Fruit fly (Drosophila melanogaster) whole organism, embryonic: Measurements from ENCODE around the gene CG7656.

ENCODE experiments used
- ATbp ChIP-seq: fragments of 200-800 bp; sonication (Bioruptor generic); optimal IDR thresholded peaks from 2 replicates; lab custom pipeline; 2017; ENCODE audit warnings: missing biosample characterization, mild to moderate bottlenecking, missing genetic modification characterization, missing genetic modification reagents
- Awh ChIP-seq: fragments of 200-800 bp; sonication (Bioruptor generic); IDR thresholded peaks from 2 replicates; pipeline ENCODE4, ENCODE4 v1.3.6; 2022; ENCODE audit warnings: missing biosample characterization, missing genetic modification characterization
- CG1024 ChIP-seq: fragments of 200-800 bp; sonication (Bioruptor generic); IDR thresholded peaks from 2 replicates; pipeline ENCODE4 v1.3.6; 2022; ENCODE audit warnings: missing biosample characterization, missing genetic modification characterization
- CG10321 ChIP-seq: fragments of 200-800 bp; sonication (Bioruptor generic); IDR thresholded peaks from 2 replicates; pipeline ENCODE4 v1.3.6; 2022; ENCODE audit warnings: missing biosample characterization, missing genetic modification characterization
- CG12219 ChIP-seq: fragments of 200-800 bp; sonication (Bioruptor generic); optimal IDR thresholded peaks from 3 replicates; lab custom pipeline; 2018; ENCODE audit warnings: missing biosample characterization, mild to moderate bottlenecking, missing genetic modification characterization
- CG12744 ChIP-seq: fragments of 200-800 bp; sonication (Bioruptor generic); optimal IDR thresholded peaks from 2 replicates; lab custom pipeline; 2016; ENCODE audit warnings: missing biosample characterization, missing genetic modification characterization
- CG14050 ChIP-seq: fragments of 200-800 bp; sonication (Bioruptor generic); IDR thresholded peaks from 3 replicates; pipeline ENCODE4 v1.3.6; 2022; ENCODE audit warnings: missing biosample characterization, missing genetic modification characterization
- CG15073 ChIP-seq: fragments of 200-800 bp; sonication (Bioruptor generic); optimal IDR thresholded peaks from 2 replicates; lab custom pipeline; 2016; ENCODE audit warnings: missing biosample characterization, missing genetic modification characterization
- CG15514 ChIP-seq: fragments of 200-800 bp; sonication (Bioruptor generic); optimal IDR thresholded peaks from 3 replicates; lab custom pipeline; 2017; ENCODE audit warnings: missing biosample characterization, missing genetic modification characterization, mild to moderate bottlenecking, moderate library complexity, missing genetic modification reagents
- CG15601 ChIP-seq: fragments of 200-800 bp; sonication (Bioruptor generic); optimal IDR thresholded peaks from 3 replicates; lab custom pipeline; 2019; ENCODE audit warnings: missing biosample characterization, mild to moderate bottlenecking, missing genetic modification characterization, moderate library complexity
- CG17802 ChIP-seq: fragments of 200-800 bp; sonication (Bioruptor generic); optimal IDR thresholded peaks from 2 replicates; lab custom pipeline; 2018; ENCODE audit warnings: missing biosample characterization, mild to moderate bottlenecking, missing genetic modification characterization, moderate library complexity
- CG17912 ChIP-seq: fragments of 200-800 bp; sonication (Bioruptor generic); optimal IDR thresholded peaks from 2 replicates; lab custom pipeline; 2018; ENCODE audit warnings: missing biosample characterization, mild to moderate bottlenecking, missing genetic modification characterization
- CG4328 ChIP-seq: fragments of 200-800 bp; sonication (Bioruptor generic); optimal IDR thresholded peaks from 3 replicates; lab custom pipeline; 2017; ENCODE audit warnings: missing biosample characterization, missing genetic modification reagents, missing genetic modification characterization
- CG43689 ChIP-seq: fragments of 200-800 bp; sonication (Bioruptor generic); IDR thresholded peaks from 2 replicates; pipeline ENCODE4 v1.3.6; 2022; ENCODE audit warnings: missing biosample characterization, missing genetic modification characterization
- CG4707 ChIP-seq: fragments of 200-800 bp; sonication (Bioruptor generic); optimal IDR thresholded peaks from 2 replicates; lab custom pipeline; 2018; ENCODE audit warnings: missing biosample characterization, mild to moderate bottlenecking, missing genetic modification characterization, moderate library complexity
- CG6683 ChIP-seq: fragments of 200-800 bp; sonication (Bioruptor generic); optimal IDR thresholded peaks from 2 replicates; lab custom pipeline; 2017; ENCODE audit warnings: missing biosample characterization, mild to moderate bottlenecking, missing genetic modification characterization, missing genetic modification reagents
- CG6854 ChIP-seq: fragments of 200-800 bp; sonication (Bioruptor generic); optimal IDR thresholded peaks from 3 replicates; lab custom pipeline; 2017; ENCODE audit warnings: missing biosample characterization, mild to moderate bottlenecking, missing genetic modification characterization
- CG8478 ChIP-seq: fragments of >200 bp; optimal IDR thresholded peaks from 2 replicates; lab custom pipeline; 2018
- Doc2 ChIP-seq: fragments of 200-800 bp; sonication (Bioruptor generic); IDR thresholded peaks from 2 replicates; pipeline ENCODE4 v1.3.6; 2022; ENCODE audit warnings: missing biosample characterization, missing genetic modification characterization
- E2f1 ChIP-seq: fragments of 200-800 bp; sonication (Bioruptor generic); IDR thresholded peaks from 2 replicates; pipeline ENCODE4 v1.3.6; 2022; ENCODE audit warnings: missing biosample characterization, missing genetic modification characterization
- ERR ChIP-seq: fragments of 200-800 bp; sonication (Bioruptor generic); optimal IDR thresholded peaks from 2 replicates; lab custom pipeline; 2016; ENCODE audit warnings: missing biosample characterization, missing genetic modification characterization
- HLH3B ChIP-seq: fragments of 200-800 bp; sonication (Bioruptor generic); IDR thresholded peaks from 2 replicates; pipeline ENCODE4 v1.3.6; 2022; ENCODE audit warnings: missing biosample characterization, missing genetic modification characterization
- Hey ChIP-seq: fragments of 200-800 bp; sonication (Bioruptor generic); optimal IDR thresholded peaks from 3 replicates; lab custom pipeline; 2018; ENCODE audit warnings: missing biosample characterization, mild to moderate bottlenecking, missing genetic modification characterization
- MTF-1 ChIP-seq: fragments of 200-800 bp; sonication (Bioruptor generic); optimal IDR thresholded peaks from 2 replicates; lab custom pipeline; 2018; ENCODE audit warnings: missing biosample characterization, mild to moderate bottlenecking, missing genetic modification characterization, borderline replicate concordance
- Med ChIP-seq: fragments of 200-800 bp; sonication (Bioruptor generic); peaks from one replicate; lab custom pipeline; 2016; ENCODE audit warnings: missing biosample characterization, missing genetic modification characterization, mild to moderate bottlenecking, inconsistent platforms, moderate library complexity
- Neu2 ChIP-seq: fragments of 200-800 bp; sonication (Bioruptor generic); optimal IDR thresholded peaks from 3 replicates; lab custom pipeline; 2016; ENCODE audit warnings: missing biosample characterization, missing genetic modification characterization, borderline replicate concordance
- Sox102F ChIP-seq: fragments of 200-800 bp; sonication (Bioruptor generic); optimal IDR thresholded peaks from 2 replicates; lab custom pipeline; 2018; ENCODE audit warnings: missing biosample characterization, mild to moderate bottlenecking, missing genetic modification characterization, moderate library complexity
- Sry-δ ChIP-seq: fragments of 200-800 bp; sonication (Bioruptor generic); optimal IDR thresholded peaks from 2 replicates; lab custom pipeline; 2016; ENCODE audit warnings: missing biosample characterization, missing genetic modification characterization
- Vsx1 ChIP-seq: fragments of 200-800 bp; sonication (Bioruptor generic); optimal IDR thresholded peaks from 2 replicates; lab custom pipeline; 2017; ENCODE audit warnings: missing biosample characterization, mild to moderate bottlenecking, missing genetic modification characterization, missing genetic modification reagents
- Xbp1 ChIP-seq: fragments of 200-800 bp; sonication (Bioruptor generic); optimal IDR thresholded peaks from 3 replicates; lab custom pipeline; 2016; ENCODE audit warnings: missing biosample characterization, mild to moderate bottlenecking, missing genetic modification characterization
- aop ChIP-seq: fragments of 200-800 bp; sonication (Bioruptor generic); IDR thresholded peaks from 2 replicates; pipeline ENCODE4 v1.3.6; 2022; ENCODE audit warnings: missing biosample characterization, missing genetic modification characterization
- cg ChIP-seq: fragments of 200-800 bp; sonication (Bioruptor generic); optimal IDR thresholded peaks from 3 replicates; lab custom pipeline; 2019; ENCODE audit warnings: missing biosample characterization, mild to moderate bottlenecking, missing genetic modification characterization, moderate library complexity
- fd64A ChIP-seq: fragments of 200-800 bp; sonication (Bioruptor generic); optimal IDR thresholded peaks from 3 replicates; lab custom pipeline; 2018; ENCODE audit warnings: missing biosample characterization, mild to moderate bottlenecking, missing genetic modification characterization
- gem ChIP-seq: fragments of 200-800 bp; sonication (Bioruptor generic); optimal IDR thresholded peaks from 2 replicates; lab custom pipeline; 2019; ENCODE audit warnings: missing biosample characterization, mild to moderate bottlenecking, missing genetic modification characterization, moderate library complexity
- gro ChIP-seq: fragments of 200-800 bp; sonication (Bioruptor generic); optimal IDR thresholded peaks from 2 replicates; lab custom pipeline; 2016; ENCODE audit warnings: missing biosample characterization, missing genetic modification characterization
- her ChIP-seq: fragments of 200-800 bp; sonication (Bioruptor generic); optimal IDR thresholded peaks from 2 replicates; lab custom pipeline; 2016; ENCODE audit warnings: missing biosample characterization, missing genetic modification characterization
- klu ChIP-seq: fragments of 200-800 bp; sonication (Bioruptor generic); IDR thresholded peaks from 2 replicates; pipeline ENCODE4 v1.3.6; 2022; ENCODE audit warnings: missing biosample characterization, missing genetic modification characterization
- knrl ChIP-seq: fragments of 200-800 bp; sonication (Bioruptor generic); IDR thresholded peaks from 3 replicates; pipeline ENCODE4 v1.3.6; 2022; ENCODE audit warnings: missing biosample characterization, missing genetic modification characterization; ENCODE audit not compliant: partially characterized antibody
- mam ChIP-seq: fragments of 200-800 bp; sonication (Bioruptor generic); optimal IDR thresholded peaks from 3 replicates; lab custom pipeline; 2016; ENCODE audit warnings: missing biosample characterization, missing genetic modification characterization
- mld ChIP-seq: fragments of 200-800 bp; sonication (Bioruptor generic); IDR thresholded peaks from 3 replicates; pipeline ENCODE4 v1.3.6; 2022; ENCODE audit warnings: missing biosample characterization, missing genetic modification characterization; ENCODE audit not compliant: partially characterized antibody
- nom ChIP-seq: fragments of 200-800 bp; sonication (Bioruptor generic); optimal IDR thresholded peaks from 2 replicates; lab custom pipeline; 2017; ENCODE audit warnings: missing biosample characterization, missing genetic modification characterization, mild to moderate bottlenecking, moderate library complexity, missing genetic modification reagents
- oc ChIP-seq: fragments of 200-800 bp; sonication (Bioruptor generic); optimal IDR thresholded peaks from 2 replicates; lab custom pipeline; 2018; ENCODE audit warnings: missing biosample characterization, mild to moderate bottlenecking, missing genetic modification characterization, moderate library complexity
- row ChIP-seq: fragments of 200-800 bp; sonication (Bioruptor generic); IDR thresholded peaks from 3 replicates; pipeline ENCODE4 v1.3.6; 2022; ENCODE audit warnings: missing biosample characterization, missing genetic modification characterization
- sim ChIP-seq: fragments of 200-800 bp; sonication (Bioruptor generic); IDR thresholded peaks from 2 replicates; pipeline ENCODE4 v1.3.6; 2022; ENCODE audit warnings: missing biosample characterization, missing genetic modification characterization
- slou ChIP-seq: fragments of 200-800 bp; sonication (Bioruptor generic); optimal IDR thresholded peaks from 3 replicates; lab custom pipeline; 2016; ENCODE audit warnings: missing biosample characterization, missing genetic modification characterization
- sob ChIP-seq: fragments of 200-800 bp; sonication (Bioruptor generic); IDR thresholded peaks from 2 replicates; pipeline ENCODE4 v1.3.6; 2022; ENCODE audit warnings: missing biosample characterization, missing genetic modification characterization
- stc ChIP-seq: fragments of 200-800 bp; sonication (Bioruptor generic); IDR thresholded peaks from 2 replicates; pipeline ENCODE4 v1.3.6; 2022; ENCODE audit warnings: missing biosample characterization, missing genetic modification characterization
- toy ChIP-seq: fragments of 200-800 bp; sonication (Bioruptor generic); IDR thresholded peaks from 2 replicates; pipeline ENCODE4 v1.3.6; 2022; ENCODE audit warnings: missing biosample characterization, missing genetic modification characterization
- unpg ChIP-seq: fragments of 200-800 bp; sonication (Bioruptor generic); optimal IDR thresholded peaks from 3 replicates; lab custom pipeline; 2018; ENCODE audit warnings: missing biosample characterization, mild to moderate bottlenecking, missing genetic modification characterization, moderate library complexity
- zen ChIP-seq: fragments of 200-800 bp; sonication (Bioruptor generic); optimal IDR thresholded peaks from 3 replicates; lab custom pipeline; 2018; ENCODE audit warnings: missing biosample characterization, mild to moderate bottlenecking, missing genetic modification characterization, moderate library complexity

Gene CG7656

dm6 chr3L:15597945-15598344, 10.0 kb upstream of the CG7656 start (continued):
- TF ChIP-seq mld (GFP tag; lab: Robert Waterston, UW): no peak
- TF ChIP-seq E2f1: no peak
- TF ChIP-seq CG17912: no peak
- no peak for TF ChIP-seq slou (GFP tag; lab: Kevin White, UChicago)
- TF ChIP-seq oc (tag; lab: Kevin White, UChicago): peak; percentile 39
- no peak for TF ChIP-seq Xbp1
- no peak for TF ChIP-seq Neu2 (GFP tag; lab: Kevin White, UChicago)
- TF ChIP-seq sim (GFP tag; lab: Robert Waterston, UW): no peak
- no peak for TF ChIP-seq Doc2
- TF ChIP-seq Hey (tag; lab: Kevin White, UChicago): no peak
- TF ChIP-seq stc (GFP tag; lab: Robert Waterston, UW): no peak
- TF ChIP-seq ATbp (GFP tag; lab: Kevin White, UChicago): no peak
- no peak for TF ChIP-seq CG15514 (GFP tag; lab: Kevin White, UChicago)
- TF ChIP-seq CG1024 (GFP tag; lab: Robert Waterston, UW): no peak
- TF ChIP-seq CG17802: no peak
- TF ChIP-seq klu (GFP tag; lab: Robert Waterston, UW): no peak
- TF ChIP-seq ERR (GFP tag; lab: Kevin White, UChicago): no peak

- TF ChIP-seq Awh (GFP tag; lab: Robert Waterston, UW) (peak; percentile 69), row (GFP tag; lab: Robert Waterston, UW) (no peak), CG12744 (GFP tag; lab: Kevin White, UChicago) (no peak), CG6854 (GFP tag; lab: Kevin White, UChicago) (peak; percentile 19), mam (no peak), fd64A (peak; percentile 37), aop (GFP tag; lab: Robert Waterston, UW) (no peak), CG6683 (GFP tag; lab: Kevin White, UChicago) (no peak), Med (GFP tag; lab: Kevin White, UChicago) (peak; percentile 79), her (no peak), MTF-1 (GFP tag; lab: Kevin White, UChicago) (peak; percentile 23), CG4328 (peak; percentile 37), CG12219 (GFP tag; lab: Kevin White, UChicago) (peak; percentile 49), cg (GFP tag; lab: Kevin White, UChicago) (no peak), HLH3B (peak; percentile 35; the same call in 1 of the 2 replicates), sob (GFP tag; lab: Robert Waterston, UW) (peak; percentile 16; the same call in 1 of the 2 replicates), Sox102F (GFP tag; lab: Kevin White, UChicago) (peak; percentile 24), CG15073 (GFP tag; lab: Kevin White, UChicago) (no peak), knrl (GFP tag; lab: Robert Waterston, UW) (no peak), CG8478 (lab: Kevin White, UChicago) (no peak), CG14050 (GFP tag; lab: Robert Waterston, UW) (no peak), CG43689 (GFP tag; lab: Robert Waterston, UW) (no peak), CG4707 (GFP tag; lab: Kevin White, UChicago) (peak; percentile 25), gem (peak; percentile 7), unpg (GFP tag; lab: Kevin White, UChicago) (peak; percentile 5), toy (GFP tag; lab: Robert Waterston, UW) (no peak), Vsx1 (GFP tag; lab: Kevin White, UChicago) (peak; percentile 11), nom (peak; percentile 71), CG10321 (GFP tag; lab: Robert Waterston, UW) (0 out of 2 replicates have a peak, but pooled peaks have one; percentile 6), CG15601 (tag; lab: Kevin White, UChicago) (peak; percentile 44), zen (tag; lab: Kevin White, UChicago) (no peak), gro (no peak), Sry-δ (no peak)
Measured at dm6 chr3L:15597037-15597785, 9.2 kb upstream of the CG7656 start.
